Worm (Caenorhabditis elegans): ENCODE data around the gene str-254.

str-254 gene

ce11 chrV:16148805-16149204 is 4.5 kb downstream of the str-254 start, which contains the start of gene F10A3.4:
Gene F10A3.4 (plus strand): TSS chrV:16149105.
- TF ChIP-seq hmbx-1 (tag; optimal IDR thresholded peaks at IDR 0.05) (no peak), tra-4 (tag; optimal IDR thresholded peaks at IDR 0.05) (no peak), tbx-37 (GFP tag; conservative IDR thresholded peaks at IDR 0.05) (no peak), aly-1 (tag; optimal IDR thresholded peaks at IDR 0.05) (no peak), hnd-1 (tag; optimal IDR thresholded peaks at IDR 0.05) (no peak), tbx-11 (GFP tag; IDR thresholded peaks at IDR 0.05) (no peak), ceh-36 (tag; optimal IDR thresholded peaks at IDR 0.05) (no peak)

- no peak for TF ChIP-seq tbx-11 (GFP tag; IDR thresholded peaks at IDR 0.05)
- no peak for TF ChIP-seq hnd-1 (tag; optimal IDR thresholded peaks at IDR 0.05)
- TF ChIP-seq flt-1 (GFP tag; IDR thresholded peaks at IDR 0.05) = no peak
- no peak for TF ChIP-seq ama-1 (optimal IDR thresholded peaks at IDR 0.05)
- no peak for TF ChIP-seq hmbx-1 (tag; optimal IDR thresholded peaks at IDR 0.05)
- no peak for TF ChIP-seq hmg-4 (GFP tag; optimal IDR thresholded peaks at IDR 0.05)
- no peak for TF ChIP-seq ceh-36 (tag; optimal IDR thresholded peaks at IDR 0.05)
- no peak for TF ChIP-seq pes-1 (GFP tag; IDR thresholded peaks at IDR 0.05)
- no peak for TF ChIP-seq B0310.2 (tag; optimal IDR thresholded peaks at IDR 0.05)
Observed at ce11 chrV:16145009-16145408, 8.3 kb downstream of the str-254 start.

- TF ChIP-seq aly-1 (tag; optimal IDR thresholded peaks at IDR 0.05) (no peak), hmg-4 (GFP tag; optimal IDR thresholded peaks at IDR 0.05) (no peak), ceh-36 (tag; optimal IDR thresholded peaks at IDR 0.05) (no peak), hmbx-1 (tag; optimal IDR thresholded peaks at IDR 0.05) (no peak), hnd-1 (tag; optimal IDR thresholded peaks at IDR 0.05) (no peak), pes-1 (GFP tag; IDR thresholded peaks at IDR 0.05) (no peak), tbx-11 (GFP tag; IDR thresholded peaks at IDR 0.05) (no peak), ama-1 (optimal IDR thresholded peaks at IDR 0.05) (no peak), tra-4 (tag; optimal IDR thresholded peaks at IDR 0.05) (no peak), ceh-13 (GFP tag; optimal IDR thresholded peaks at IDR 0.05) (no peak), sea-1 (GFP tag; conservative IDR thresholded peaks at IDR 0.05) (no peak), flt-1 (GFP tag; IDR thresholded peaks at IDR 0.05) (no peak), F13C5.2 (tag; optimal IDR thresholded peaks at IDR 0.05) (no peak), tbx-37 (GFP tag; conservative IDR thresholded peaks at IDR 0.05) (no peak), ets-7 (tag; optimal IDR thresholded peaks at IDR 0.05) (no peak)
Observed at ce11 chrV:16143066-16143581, 10.2 kb downstream of the str-254 start, which contains the start of gene fbxa-88. Gene fbxa-88 (minus strand): TSS chrV:16143116.

- TF ChIP-seq pes-1 (GFP tag; IDR thresholded peaks at IDR 0.05) (no peak), tbx-11 (GFP tag; IDR thresholded peaks at IDR 0.05) (no peak), ets-7 (tag; optimal IDR thresholded peaks at IDR 0.05) (no peak)
Observed at ce11 chrV:16142371-16142770, 10.9 kb downstream of the str-254 start, which contains the start of gene fbxa-18. Gene fbxa-18 (plus strand): TSS chrV:16142671.

- TF ChIP-seq scrt-1 (GFP tag; IDR thresholded peaks at IDR 0.05) = no peak
Observed at ce11 chrV:16141071-16141470, 12.2 kb downstream of the str-254 start, which contains the start of gene clc-32. Gene clc-32 (minus strand): TSS chrV:16141171.

ce11 chrV:16139529-16139928 is 13.7 kb downstream of the str-254 start, which contains the start of gene clc-11:
Gene clc-11 (minus strand): TSS chrV:16139629.
- TF ChIP-seq B0310.2 (tag; optimal IDR thresholded peaks at IDR 0.05) = no peak
- no peak for TF ChIP-seq ets-7 (tag; optimal IDR thresholded peaks at IDR 0.05)
- TF ChIP-seq scrt-1 (GFP tag; IDR thresholded peaks at IDR 0.05) = no peak
- no peak for TF ChIP-seq aly-1 (tag; optimal IDR thresholded peaks at IDR 0.05)
- no peak for TF ChIP-seq flt-1 (GFP tag; IDR thresholded peaks at IDR 0.05)
- TF ChIP-seq ceh-13 (GFP tag; optimal IDR thresholded peaks at IDR 0.05) = no peak

- TF ChIP-seq tra-4 (tag; optimal IDR thresholded peaks at IDR 0.05) (no peak), scrt-1 (GFP tag; IDR thresholded peaks at IDR 0.05) (no peak), hnd-1 (tag; optimal IDR thresholded peaks at IDR 0.05) (no peak), ets-7 (tag; optimal IDR thresholded peaks at IDR 0.05) (no peak), B0310.2 (tag; optimal IDR thresholded peaks at IDR 0.05) (no peak), sea-1 (GFP tag; conservative IDR thresholded peaks at IDR 0.05) (no peak), tbx-37 (GFP tag; conservative IDR thresholded peaks at IDR 0.05) (no peak), pes-1 (GFP tag; IDR thresholded peaks at IDR 0.05) (no peak), aly-1 (tag; optimal IDR thresholded peaks at IDR 0.05) (no peak), ama-1 (optimal IDR thresholded peaks at IDR 0.05) (no peak), ceh-13 (GFP tag; optimal IDR thresholded peaks at IDR 0.05) (no peak), F13C5.2 (tag; optimal IDR thresholded peaks at IDR 0.05) (no peak), hmg-4 (GFP tag; optimal IDR thresholded peaks at IDR 0.05) (no peak), tbx-11 (GFP tag; IDR thresholded peaks at IDR 0.05) (no peak), hmbx-1 (tag; optimal IDR thresholded peaks at IDR 0.05) (no peak), ceh-36 (tag; optimal IDR thresholded peaks at IDR 0.05) (no peak)
Observed at ce11 chrV:16137043-16137442, 16.2 kb downstream of the str-254 start, which contains the start of gene F44G3.7. Gene F44G3.7 (minus strand): TSS chrV:16137143.

- TF ChIP-seq pes-1 (GFP tag; IDR thresholded peaks at IDR 0.05) (no peak), tbx-37 (GFP tag; conservative IDR thresholded peaks at IDR 0.05) (no peak), hmbx-1 (tag; optimal IDR thresholded peaks at IDR 0.05) (no peak), flt-1 (GFP tag; IDR thresholded peaks at IDR 0.05) (no peak), ceh-36 (tag; optimal IDR thresholded peaks at IDR 0.05) (no peak), ceh-13 (GFP tag; optimal IDR thresholded peaks at IDR 0.05) (no peak), ets-7 (tag; optimal IDR thresholded peaks at IDR 0.05) (no peak)
Observed at ce11 chrV:16132705-16133104, 20.6 kb downstream of the str-254 start, which contains the start of gene fbxa-144. Gene fbxa-144 (minus strand): TSS chrV:16132805.

All from whole organism, early embryonic.